Fruit fly (Drosophila melanogaster): ENCODE results near the gene CG13375.

CG13375 gene

DNA sequence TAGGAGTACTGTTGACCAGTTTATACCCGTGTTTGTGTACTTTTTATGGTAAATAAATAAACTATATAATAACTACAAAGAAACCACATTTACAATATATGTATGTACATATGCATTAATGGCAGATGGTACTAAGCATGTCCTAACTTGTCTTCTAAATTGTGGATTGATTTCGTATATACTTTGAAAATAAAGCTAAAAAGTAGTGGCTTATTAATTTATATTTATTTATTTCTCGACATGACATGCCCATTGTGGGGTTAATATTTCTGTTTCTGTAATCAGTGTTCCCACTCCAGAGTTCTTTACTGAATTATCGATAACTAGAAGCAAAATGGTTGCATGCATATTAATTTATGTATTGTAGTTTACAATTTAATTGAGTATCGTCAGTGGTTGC is 39.4 kb downstream of the CG13375 start, which contains the start of gene cin (continued):
- TF ChIP-seq Meics (GFP tag; optimal IDR thresholded peaks at IDR 0.05) (peak; percentile 68), Chrac-16 (GFP tag; optimal IDR thresholded peaks at IDR 0.05) (peak; percentile 15), Drgx (GFP tag; IDR thresholded peaks at IDR 0.05) (0 out of 2 replicates have a peak, but pooled peaks have one; percentile 26), PHDP (tag; optimal IDR thresholded peaks at IDR 0.05) (peak; percentile 58), kay (GFP tag; optimal IDR thresholded peaks at IDR 0.05) (no peak), CG17912 (GFP tag; optimal IDR thresholded peaks at IDR 0.05) (no peak), CG2712 (tag; optimal IDR thresholded peaks at IDR 0.05) (peak; percentile 60), CG2875 (GFP tag; optimal IDR thresholded peaks at IDR 0.05) (no peak), Ssrp (tag; optimal IDR thresholded peaks at IDR 0.05) (peak; percentile 29), peb (GFP tag; IDR thresholded peaks at IDR 0.05) (0 out of 2 replicates have a peak, but pooled peaks have one; percentile 13), CG10274 (GFP tag; optimal IDR thresholded peaks at IDR 0.05) (no peak), Hr39 (optimal IDR thresholded peaks at IDR 0.05) (no peak), CG9437 (GFP tag; optimal IDR thresholded peaks at IDR 0.05) (peak; percentile 15), vfl (GFP tag; optimal IDR thresholded peaks at IDR 0.05) (no peak), pzg (GFP tag; optimal IDR thresholded peaks at IDR 0.05) (peak; percentile 7), CG7839 (tag; optimal IDR thresholded peaks at IDR 0.05) (peak; percentile 64), Ada2b (GFP tag; IDR thresholded peaks at IDR 0.05) (peak; percentile 22; the same call in 1 of the 2 replicates), CG10959 (GFP tag; IDR thresholded peaks at IDR 0.05) (peak; percentile 73), CG18262 (tag; optimal IDR thresholded peaks at IDR 0.05) (peak; percentile 75), nmo (GFP tag; optimal IDR thresholded peaks at IDR 0.05) (peak; percentile 57), sim (GFP tag; IDR thresholded peaks at IDR 0.05) (no peak), eve (GFP tag; optimal IDR thresholded peaks at IDR 0.05) (peak in 1 of 2 experiments; percentile 73), CG30020 (tag; optimal IDR thresholded peaks at IDR 0.05) (peak; percentile 20), seq (GFP tag; IDR thresholded peaks at IDR 0.05) (0 out of 2 replicates have a peak, but pooled peaks have one; percentile 30), Nf-YC (tag; optimal IDR thresholded peaks at IDR 0.05) (no peak), Blimp-1 (GFP tag; optimal IDR thresholded peaks at IDR 0.05) (no peak), bsh (GFP tag; optimal IDR thresholded peaks at IDR 0.05) (peak in 1 of 2 experiments; percentile 47), dmrt11E (tag; optimal IDR thresholded peaks at IDR 0.05) (peak; percentile 56), lbe (GFP tag; optimal IDR thresholded peaks at IDR 0.05) (peak; percentile 25), CG2116 (GFP tag; optimal IDR thresholded peaks at IDR 0.05) (peak; percentile 85), Hsf (GFP tag; optimal IDR thresholded peaks at IDR 0.05) (peak; percentile 22), Max (GFP tag; optimal IDR thresholded peaks at IDR 0.05) (peak; percentile 24), CG12391 (tag; optimal IDR thresholded peaks at IDR 0.05) (peak; percentile 55), fd96Cb (tag; optimal IDR thresholded peaks at IDR 0.05) (peak; percentile 17), CG2129 (GFP tag; IDR thresholded peaks at IDR 0.05; ENCODE audit: partially characterized antibody) (no peak), CG3281 (GFP tag; optimal IDR thresholded peaks at IDR 0.05) (peak; percentile 44), CG3065 (GFP tag; optimal IDR thresholded peaks at IDR 0.05) (no peak), CG10267 (tag; optimal IDR thresholded peaks at IDR 0.05) (peak; percentile 34), crol (GFP tag; IDR thresholded peaks at IDR 0.05) (no peak), CG10209 (GFP tag; optimal IDR thresholded peaks at IDR 0.05) (peak; percentile 34), Dip2 (GFP tag; IDR thresholded peaks at IDR 0.05) (no peak), CG4854 (GFP tag; optimal IDR thresholded peaks at IDR 0.05) (no peak), Hr51 (GFP tag; optimal IDR thresholded peaks at IDR 0.05) (no peak), CG12155 (GFP tag; optimal IDR thresholded peaks at IDR 0.05) (peak; percentile 29), phol (tag; optimal IDR thresholded peaks at IDR 0.05) (peak; percentile 62), row (GFP tag; IDR thresholded peaks at IDR 0.05) (peak; percentile 69), CG4820 (GFP tag; optimal IDR thresholded peaks at IDR 0.05) (no peak), trem (tag; optimal IDR thresholded peaks at IDR 0.05) (peak; percentile 30), BtbVII (GFP tag; optimal IDR thresholded peaks at IDR 0.05) (peak; percentile 19), D19A (tag; optimal IDR thresholded peaks at IDR 0.05) (peak; percentile 5)
